Worm (Caenorhabditis elegans) whole organism, L3 larva: ENCODE results near the gene srsx-38.

ENCODE experiments used
- R02D3.7 ChIP-seq: fragments of 150-350 bp; optimal IDR thresholded peaks from 2 replicates; lab custom pipeline; 2014; ENCODE audit warnings: missing biosample characterization, missing genetic modification characterization
- lin-15B ChIP-seq: fragments of 150-350 bp; optimal IDR thresholded peaks from 2 replicates; lab custom pipeline; 2014; ENCODE audit warnings: missing biosample characterization, missing genetic modification characterization
- lin-39 ChIP-seq: fragments of 150-350 bp; optimal IDR thresholded peaks from 2 replicates; lab custom pipeline; 2018; ENCODE audit warnings: missing biosample characterization, missing genetic modification reagents, missing genetic modification characterization
- nhr-23 ChIP-seq: fragments of 150-350 bp; optimal IDR thresholded peaks from 2 replicates; lab custom pipeline; 2014; ENCODE audit warnings: missing biosample characterization, missing genetic modification reagents, missing genetic modification characterization
- skn-1 ChIP-seq: fragments of 150-350 bp; optimal IDR thresholded peaks from 2 replicates; lab custom pipeline; 2014; ENCODE audit warnings: missing biosample characterization, missing genetic modification characterization

DNA sequence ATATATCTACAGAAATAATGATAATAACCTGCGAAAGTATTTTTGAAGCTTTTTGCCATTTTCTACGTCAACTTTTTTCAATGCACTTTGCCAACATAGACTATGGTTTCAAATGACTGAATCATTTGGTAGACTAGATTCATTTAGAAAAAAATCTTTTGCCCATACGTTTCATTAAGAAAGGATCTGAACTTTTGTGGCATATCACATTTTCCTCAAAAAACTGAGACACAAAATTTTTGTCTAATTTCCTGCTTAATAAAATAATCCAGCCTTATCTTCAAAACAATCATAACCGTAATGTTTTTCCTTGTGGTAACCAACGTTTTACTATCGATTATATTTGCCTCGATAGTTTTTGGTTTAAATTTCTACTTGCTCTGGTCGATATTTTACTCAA is 18.8 kb upstream of the srsx-38 start, which contains the start of gene srbc-51:
- TF ChIP-seq skn-1 (tag; lab: Kevin White, UChicago) (no peak), nhr-23 (no peak), lin-15B (tag; lab: Kevin White, UChicago) (no peak), lin-39 (tag; lab: Kevin White, UChicago) (no peak), R02D3.7 (tag; lab: Kevin White, UChicago) (no peak)
